2 worm cellular contexts compared by ENCODE assay signal in the genomic region with DNA sequence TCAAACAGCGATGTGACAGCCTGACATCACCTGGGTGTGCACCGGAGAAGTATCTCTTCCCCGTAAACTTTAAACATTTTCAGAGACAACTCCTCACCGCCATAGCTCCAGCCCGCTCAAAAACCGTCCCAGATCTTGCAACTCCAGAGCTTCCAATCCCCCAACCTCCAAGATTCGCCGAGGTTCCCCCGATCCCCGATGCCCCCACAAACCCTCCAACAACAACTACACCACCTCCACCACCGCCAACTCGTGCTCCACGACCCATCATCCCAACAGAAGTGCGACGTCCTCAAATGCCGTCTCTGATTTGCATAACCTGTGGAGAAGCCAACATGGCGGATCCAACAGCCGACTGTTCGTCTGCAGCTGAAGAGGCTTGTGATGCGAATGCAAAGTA.
TF ChIP-seq lines count a peak whose summit lies in the region.

No protein-coding gene starts in this region.

TF ChIP-seq in whole organism, L4 larva, 104 proteins besides CTCF, POLR2A, EP300 and RAD21:
- no peak for TF ChIP-seq dmd-6 (GFP tag; IDR thresholded peaks at IDR 0.05; lab: Robert Waterston, UW)
- peak; percentile 68 for TF ChIP-seq set-16 (GFP tag; IDR thresholded peaks at IDR 0.05; lab: Robert Waterston, UW)

TF ChIP-seq in whole organism, young adult, 124 proteins besides CTCF, POLR2A, EP300 and RAD21:
- no peak for TF ChIP-seq hlh-26 (GFP tag; conservative IDR thresholded peaks at IDR 0.05; lab: Robert Waterston, UW)
- TF ChIP-seq ztf-22 (GFP tag; optimal IDR thresholded peaks at IDR 0.05; lab: Kevin White, UChicago) = no peak
- no peak for TF ChIP-seq C17E4.6 (GFP tag; IDR thresholded peaks at IDR 0.05; lab: Robert Waterston, UW)
- TF ChIP-seq zfh-2 (GFP tag; conservative IDR thresholded peaks at IDR 0.05; lab: Robert Waterston, UW) = peak; percentile 66
- TF ChIP-seq dpl-1 (GFP tag; optimal IDR thresholded peaks at IDR 0.05; lab: Kevin White, UChicago) = no peak
- no peak for TF ChIP-seq attf-3 (GFP tag; conservative IDR thresholded peaks at IDR 0.05; lab: Robert Waterston, UW)
